Fruit fly (Drosophila melanogaster) whole organism: ENCODE data around the gene inaE.

Experiments
- CG8478 ChIP-seq: fragments of >200 bp; optimal IDR thresholded peaks from 2 replicates; lab custom pipeline; 2018; ENCODE audit warnings: inconsistent platforms
- Dll ChIP-seq: fragments of >200 bp; optimal IDR thresholded peaks from 2 replicates; lab custom pipeline; 2017
- EcR ChIP-seq, 2 experiments: fragments of >200 bp; optimal IDR thresholded peaks; 2 replicates each; lab custom pipeline; 2017; ENCODE audit warnings: missing biosample characterization in 2 of 2, missing genetic modification characterization in 2 of 2, missing genetic modification reagents in 2 of 2
- pan ChIP-seq: fragments of >200 bp; optimal IDR thresholded peaks from 2 replicates; lab custom pipeline; 2017
- psq ChIP-seq: fragments of >200 bp; optimal IDR thresholded peaks from 2 replicates; lab custom pipeline; 2017
- usp ChIP-seq: fragments of >200 bp; optimal IDR thresholded peaks from 2 replicates; lab custom pipeline; 2017; ENCODE audit warnings: missing biosample characterization, missing genetic modification characterization, mixed read lengths

DNA sequence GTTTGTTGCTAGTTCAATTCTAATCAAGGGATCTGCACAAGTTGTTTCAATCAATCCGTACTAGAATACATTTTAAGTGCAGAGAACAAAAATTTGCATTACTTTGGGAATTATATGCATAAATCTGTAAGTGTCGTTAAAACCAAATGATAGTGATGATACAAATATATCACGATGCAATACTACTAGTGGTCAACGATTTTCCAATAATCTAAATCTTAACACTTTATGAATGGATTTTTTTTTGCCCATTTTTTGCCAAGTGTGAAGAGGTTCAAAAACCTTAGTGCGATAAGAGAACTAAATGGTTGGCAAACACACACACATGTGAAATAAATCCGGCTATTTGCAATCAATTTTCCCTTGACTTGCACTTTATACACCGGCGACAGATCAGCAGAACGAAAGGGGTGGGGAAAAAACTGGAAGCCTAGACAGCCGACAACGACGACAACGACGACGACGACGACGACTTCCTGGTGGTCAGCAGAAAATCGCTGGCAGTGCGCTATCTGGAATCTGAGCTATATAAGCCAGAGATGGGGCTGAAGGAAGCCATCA is 24.4 kb upstream of the inaE start, which contains the start of gene Yp3:
- TF ChIP-seq pan (lab: Kevin White, UChicago) (no peak), Dll (lab: Kevin White, UChicago) (no peak), usp (GFP tag; lab: Kevin White, UChicago) (no peak), CG8478 (lab: Kevin White, UChicago) (no peak), psq (lab: Kevin White, UChicago) (no peak), EcR (GFP tag; optimal IDR thresholded peaks at IDR 0.05; lab: Kevin White, UChicago) (no peak)
